Fruit fly (Drosophila melanogaster) whole organism, embryonic: ENCODE measurements around the gene Arfip.

Experiments
- Atf6 ChIP-seq: fragments of 200-800 bp; sonication (Bioruptor generic); IDR thresholded peaks from 2 replicates; pipeline ENCODE4 v1.3.6; 2022; ENCODE audit warnings: missing biosample characterization, missing genetic modification characterization
- BEAF-32 ChIP-seq: fragments of 200-800 bp; sonication (Bioruptor generic); optimal IDR thresholded peaks from 3 replicates; lab custom pipeline; 2017; ENCODE audit warnings: missing biosample characterization, missing genetic modification characterization, mild to moderate bottlenecking, moderate library complexity, missing genetic modification reagents
- CG10321 ChIP-seq: fragments of 200-800 bp; sonication (Bioruptor generic); IDR thresholded peaks from 2 replicates; pipeline ENCODE4 v1.3.6; 2022; ENCODE audit warnings: missing biosample characterization, missing genetic modification characterization
- CG10654 ChIP-seq: fragments of 200-800 bp; sonication (Bioruptor generic); optimal IDR thresholded peaks from 2 replicates; lab custom pipeline; 2016; ENCODE audit warnings: missing biosample characterization, missing genetic modification characterization
- CG11085 ChIP-seq: fragments of 200-800 bp; sonication (Bioruptor generic); IDR thresholded peaks from 2 replicates; pipeline ENCODE4 v1.3.6; 2022; ENCODE audit warnings: missing biosample characterization, missing genetic modification characterization
- CG12219 ChIP-seq: fragments of 200-800 bp; sonication (Bioruptor generic); optimal IDR thresholded peaks from 3 replicates; lab custom pipeline; 2018; ENCODE audit warnings: missing biosample characterization, mild to moderate bottlenecking, missing genetic modification characterization
- CG13123 ChIP-seq: fragments of 200-800 bp; sonication (Bioruptor generic); optimal IDR thresholded peaks from 2 replicates; lab custom pipeline; 2016; ENCODE audit warnings: missing biosample characterization, missing genetic modification characterization
- CG14014 ChIP-seq: fragments of 200-800 bp; sonication (Bioruptor generic); IDR thresholded peaks from 2 replicates; pipeline ENCODE4 v1.3.6; 2022; ENCODE audit warnings: missing biosample characterization, missing genetic modification characterization
- CG16863 ChIP-seq: fragments of 200-800 bp; sonication (Bioruptor generic); optimal IDR thresholded peaks from 3 replicates; lab custom pipeline; 2016; ENCODE audit warnings: missing biosample characterization, missing genetic modification characterization
- CG17186 ChIP-seq: fragments of 200-800 bp; sonication (Bioruptor generic); optimal IDR thresholded peaks from 3 replicates; lab custom pipeline; 2017; ENCODE audit warnings: missing biosample characterization, missing genetic modification reagents, missing genetic modification characterization
- CG17568 ChIP-seq: fragments of 200-800 bp; sonication (Bioruptor generic); optimal IDR thresholded peaks from 2 replicates; lab custom pipeline; 2018; ENCODE audit warnings: missing biosample characterization, mild to moderate bottlenecking, missing genetic modification characterization, moderate library complexity
- CG17802 ChIP-seq: fragments of 200-800 bp; sonication (Bioruptor generic); optimal IDR thresholded peaks from 2 replicates; lab custom pipeline; 2018; ENCODE audit warnings: missing biosample characterization, mild to moderate bottlenecking, missing genetic modification characterization, moderate library complexity
- CG18011 ChIP-seq: fragments of 200-800 bp; sonication (Bioruptor generic); optimal IDR thresholded peaks from 2 replicates; lab custom pipeline; 2017; ENCODE audit warnings: missing biosample characterization, missing genetic modification characterization, mild to moderate bottlenecking, moderate library complexity, missing genotype
- CG2678 ChIP-seq: fragments of 200-800 bp; sonication (Bioruptor generic); optimal IDR thresholded peaks from 3 replicates; lab custom pipeline; 2019; ENCODE audit warnings: missing biosample characterization, mild to moderate bottlenecking, missing genetic modification characterization, moderate library complexity
- CG30431 ChIP-seq: fragments of 200-800 bp; sonication (Bioruptor generic); optimal IDR thresholded peaks from 2 replicates; lab custom pipeline; 2017; ENCODE audit warnings: missing biosample characterization, missing genetic modification characterization
- CG3407 ChIP-seq: fragments of 200-800 bp; sonication (Bioruptor generic); optimal IDR thresholded peaks from 2 replicates; lab custom pipeline; 2018; ENCODE audit warnings: missing biosample characterization, mild to moderate bottlenecking, missing genetic modification characterization
- CG34224 ChIP-seq: fragments of 200-800 bp; sonication (Bioruptor generic); IDR thresholded peaks from 3 replicates; pipeline ENCODE4 v1.3.6; 2022; ENCODE audit warnings: missing biosample characterization, missing genetic modification characterization; ENCODE audit not compliant: partially characterized antibody
- CG6254 ChIP-seq: fragments of 200-800 bp; sonication (Bioruptor generic); optimal IDR thresholded peaks from 3 replicates; lab custom pipeline; 2017; ENCODE audit warnings: mild to moderate bottlenecking, missing biosample characterization, missing genetic modification reagents, missing genetic modification characterization
- CG6272 ChIP-seq: fragments of 200-800 bp; sonication (Bioruptor generic); IDR thresholded peaks from 2 replicates; pipeline ENCODE4 v1.3.6; 2022; ENCODE audit warnings: missing biosample characterization, missing genetic modification characterization
- CG7745 ChIP-seq: fragments of 200-800 bp; sonication (Bioruptor generic); optimal IDR thresholded peaks from 2 replicates; lab custom pipeline; 2018; ENCODE audit warnings: missing biosample characterization, mild to moderate bottlenecking, missing genetic modification characterization, moderate library complexity
- CG8388 ChIP-seq: fragments of 200-800 bp; sonication (Bioruptor generic); optimal IDR thresholded peaks from 2 replicates; lab custom pipeline; 2019; ENCODE audit warnings: missing biosample characterization, mild to moderate bottlenecking, missing genetic modification characterization, moderate library complexity
- CG9797 ChIP-seq: fragments of 200-800 bp; sonication (Bioruptor generic); optimal IDR thresholded peaks from 3 replicates; lab custom pipeline; 2018; ENCODE audit warnings: missing biosample characterization, mild to moderate bottlenecking, missing genetic modification characterization
- CG9876 ChIP-seq: fragments of 200-800 bp; sonication (Bioruptor generic); optimal IDR thresholded peaks from 2 replicates; lab custom pipeline; 2016; ENCODE audit warnings: missing biosample characterization, missing genetic modification characterization
- CG9932 ChIP-seq: fragments of 200-800 bp; sonication (Bioruptor generic); IDR thresholded peaks from 2 replicates; pipeline ENCODE4 v1.3.6; 2022; ENCODE audit warnings: missing biosample characterization, missing genetic modification characterization
- Dbx ChIP-seq: fragments of 200-800 bp; sonication (Bioruptor generic); IDR thresholded peaks from 3 replicates; pipeline ENCODE4 v1.3.6; 2022; ENCODE audit warnings: missing biosample characterization, missing genetic modification characterization
- Dip3 ChIP-seq: fragments of 200-800 bp; sonication (Bioruptor generic); optimal IDR thresholded peaks from 3 replicates; lab custom pipeline; 2016; ENCODE audit warnings: missing biosample characterization, missing genetic modification characterization
- Ets97D ChIP-seq: fragments of 200-800 bp; sonication (Bioruptor generic); optimal IDR thresholded peaks from 3 replicates; lab custom pipeline; 2016; ENCODE audit warnings: missing biosample characterization, missing genetic modification characterization
- GATAe ChIP-seq: fragments of 200-800 bp; sonication (Bioruptor generic); conservative IDR thresholded peaks from 2 replicates; pipeline ENCODE4 v1.3.6; 2022; ENCODE audit warnings: missing biosample characterization, missing genetic modification characterization
- Mes4 ChIP-seq: fragments of 200-800 bp; sonication (Bioruptor generic); optimal IDR thresholded peaks from 2 replicates; lab custom pipeline; 2016; ENCODE audit warnings: missing biosample characterization, missing genetic modification characterization
- PHDP ChIP-seq: fragments of 200-800 bp; sonication (Bioruptor generic); optimal IDR thresholded peaks from 3 replicates; lab custom pipeline; 2018; ENCODE audit warnings: missing biosample characterization, mild to moderate bottlenecking, missing genetic modification characterization, moderate library complexity
- Rfx ChIP-seq: fragments of 200-800 bp; sonication (Bioruptor generic); IDR thresholded peaks from 2 replicates; pipeline ENCODE4 v1.3.6; 2022; ENCODE audit warnings: missing biosample characterization, missing genetic modification characterization
- Spps ChIP-seq: fragments of 200-800 bp; sonication (Bioruptor generic); optimal IDR thresholded peaks from 2 replicates; lab custom pipeline; 2018; ENCODE audit warnings: missing biosample characterization, mild to moderate bottlenecking, missing genetic modification characterization
- ab ChIP-seq: fragments of 200-800 bp; sonication (Bioruptor generic); optimal IDR thresholded peaks from 2 replicates; lab custom pipeline; 2016; ENCODE audit warnings: missing biosample characterization, missing genetic modification characterization
- aop ChIP-seq: fragments of 200-800 bp; sonication (Bioruptor generic); IDR thresholded peaks from 2 replicates; pipeline ENCODE4 v1.3.6; 2022; ENCODE audit warnings: missing biosample characterization, missing genetic modification characterization
- bowl ChIP-seq: fragments of 200-800 bp; sonication (Bioruptor generic); IDR thresholded peaks from 2 replicates; pipeline ENCODE4 v1.3.6; 2022; ENCODE audit warnings: missing biosample characterization, missing genetic modification characterization
- br ChIP-seq: fragments of >200 bp; optimal IDR thresholded peaks from 2 replicates; lab custom pipeline; 2017
- croc ChIP-seq: fragments of 200-800 bp; sonication (Bioruptor generic); conservative IDR thresholded peaks from 3 replicates; pipeline ENCODE4 v1.3.6; 2022; ENCODE audit warnings: missing biosample characterization, missing genetic modification characterization
- esg ChIP-seq: fragments of 200-800 bp; sonication (Bioruptor generic); conservative IDR thresholded peaks from 2 replicates; pipeline ENCODE4 v1.3.6; 2022; ENCODE audit warnings: missing biosample characterization, missing genetic modification characterization
- grau ChIP-seq: fragments of 200-800 bp; optimal IDR thresholded peaks from 3 replicates; lab custom pipeline; 2019; ENCODE audit warnings: missing biosample characterization, mild to moderate bottlenecking, missing genetic modification characterization, moderate library complexity
- hb ChIP-seq: fragments of 200-800 bp; sonication (Bioruptor generic); IDR thresholded peaks from 3 replicates; pipeline ENCODE4 v1.3.6; 2022; ENCODE audit warnings: missing biosample characterization, missing genetic modification characterization; ENCODE audit not compliant: partially characterized antibody
- hkb ChIP-seq, 2 experiments: fragments of 200-800 bp in 1 of 2; fragments of >200 bp in 1 of 2; sonication (Bioruptor generic) in 1 of 2; IDR thresholded peaks in 1 of 2; optimal IDR thresholded peaks in 1 of 2; 2 replicates each; pipeline versions ENCODE4 v1.3.6 to Lab custom; 2017 to 2022; ENCODE audit warnings: missing biosample characterization in 1 of 2, missing genetic modification characterization in 1 of 2
- kah ChIP-seq: fragments of 200-800 bp; sonication (Bioruptor generic); optimal IDR thresholded peaks from 2 replicates; lab custom pipeline; 2018; ENCODE audit warnings: missing biosample characterization, mild to moderate bottlenecking, missing genetic modification characterization
- ken ChIP-seq: fragments of 200-800 bp; sonication (Bioruptor generic); IDR thresholded peaks from 3 replicates; pipeline ENCODE4 v1.3.6; 2022; ENCODE audit warnings: missing biosample characterization, missing genetic modification characterization
- mld ChIP-seq: fragments of 200-800 bp; sonication (Bioruptor generic); IDR thresholded peaks from 3 replicates; pipeline ENCODE4 v1.3.6; 2022; ENCODE audit warnings: missing biosample characterization, missing genetic modification characterization; ENCODE audit not compliant: partially characterized antibody
- p53 ChIP-seq: fragments of 200-800 bp; sonication (Bioruptor generic); optimal IDR thresholded peaks from 2 replicates; lab custom pipeline; 2016; ENCODE audit warnings: missing biosample characterization, missing genetic modification characterization
- sens ChIP-seq: fragments of 200-800 bp; sonication (Bioruptor generic); peaks from one replicate; lab custom pipeline; 2016; ENCODE audit warnings: missing biosample characterization, missing genetic modification characterization
- seq ChIP-seq: fragments of 200-800 bp; sonication (Bioruptor generic); IDR thresholded peaks from 2 replicates; pipeline ENCODE4 v1.3.6; 2022; ENCODE audit warnings: missing biosample characterization, missing genetic modification characterization
- slbo ChIP-seq: fragments of 200-800 bp; sonication (Bioruptor generic); IDR thresholded peaks from 2 replicates; pipeline ENCODE4 v1.3.6; 2022; ENCODE audit warnings: missing biosample characterization, missing genetic modification characterization
- toy ChIP-seq: fragments of 200-800 bp; sonication (Bioruptor generic); IDR thresholded peaks from 2 replicates; pipeline ENCODE4 v1.3.6; 2022; ENCODE audit warnings: missing biosample characterization, missing genetic modification characterization
- zen ChIP-seq: fragments of 200-800 bp; sonication (Bioruptor generic); optimal IDR thresholded peaks from 3 replicates; lab custom pipeline; 2018; ENCODE audit warnings: missing biosample characterization, mild to moderate bottlenecking, missing genetic modification characterization, moderate library complexity

The Arfip gene

DNA sequence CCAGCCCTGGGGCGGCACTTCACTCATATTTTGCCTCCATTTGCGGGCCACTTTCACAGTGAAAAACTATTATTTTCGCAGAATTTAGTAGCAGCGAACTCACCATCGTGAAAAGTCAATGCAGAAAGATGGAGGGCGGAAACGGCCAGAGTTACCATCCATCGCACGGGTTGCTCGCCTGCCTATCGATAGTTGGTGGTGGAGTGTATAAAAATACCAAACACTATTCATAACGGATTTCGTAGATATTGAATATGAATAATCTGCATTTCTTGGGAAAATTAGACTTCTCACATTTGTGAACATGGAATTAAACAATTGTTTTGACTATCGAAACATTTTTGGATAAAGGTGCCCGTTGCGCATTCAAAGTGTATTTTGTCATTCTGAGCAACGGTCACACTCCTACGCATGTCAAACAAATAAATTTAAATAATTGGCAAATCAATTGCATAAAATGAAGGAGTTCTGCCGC lies 18.6 kb downstream of the Arfip start, which contains the start of the genes RpS25 and CG4820 (continued):
- TF ChIP-seq CG30431 (peak; percentile 83), CG9797 (GFP tag; lab: Kevin White, UChicago) (peak; percentile 99), Ets97D (GFP tag; lab: Kevin White, UChicago) (peak; percentile 100), CG10654 (peak; percentile 90), CG11085 (GFP tag; lab: Robert Waterston, UW) (peak; percentile 82), Dip3 (GFP tag; lab: Kevin White, UChicago) (peak; percentile 81), BEAF-32 (GFP tag; lab: Kevin White, UChicago) (peak; percentile 96), CG16863 (GFP tag; lab: Kevin White, UChicago) (peak; percentile 90), CG6254 (GFP tag; lab: Kevin White, UChicago) (peak; percentile 74), kah (GFP tag; lab: Kevin White, UChicago) (peak; percentile 85), CG34224 (GFP tag; lab: Robert Waterston, UW) (peak; percentile 88), esg (GFP tag; lab: Robert Waterston, UW) (peak; percentile 29; the same call in 1 of the 2 replicates), CG17802 (tag; lab: Kevin White, UChicago) (peak; percentile 82), CG3407 (peak; percentile 87), toy (GFP tag; lab: Robert Waterston, UW) (peak; percentile 36; the same call in 1 of the 2 replicates), Dbx (GFP tag; lab: Robert Waterston, UW) (peak; percentile 92), p53 (GFP tag; lab: Kevin White, UChicago) (peak; percentile 93), CG9876 (GFP tag; lab: Kevin White, UChicago) (peak; percentile 92), Mes4 (peak; percentile 97), CG14014 (GFP tag; lab: Robert Waterston, UW) (peak; percentile 79), ken (GFP tag; lab: Robert Waterston, UW) (peak; percentile 78), mld (GFP tag; lab: Robert Waterston, UW) (peak; percentile 65; the same call in 1 of the 3 replicates), PHDP (peak; percentile 91), CG12219 (GFP tag; lab: Kevin White, UChicago) (peak; percentile 90), Rfx (peak; percentile 93), zen (tag; lab: Kevin White, UChicago) (peak; percentile 84), ab (GFP tag; lab: Kevin White, UChicago) (no peak), bowl (peak; percentile 71), slbo (GFP tag; lab: Robert Waterston, UW) (peak; percentile 86), seq (peak; percentile 77; the same call in 1 of the 2 replicates), CG13123 (GFP tag; lab: Kevin White, UChicago) (peak; percentile 82), hkb (optimal IDR thresholded peaks at IDR 0.05; lab: Kevin White, UChicago) (peak; percentile 92), hkb (GFP tag; IDR thresholded peaks at IDR 0.05; lab: Robert Waterston, UW) (peak; percentile 90), aop (GFP tag; lab: Robert Waterston, UW) (0 out of 2 replicates have a peak, but pooled peaks have one; percentile 15), CG6272 (GFP tag; lab: Robert Waterston, UW) (peak; percentile 77), CG10321 (GFP tag; lab: Robert Waterston, UW) (peak; percentile 54), Spps (peak; percentile 78), CG7745 (tag; lab: Kevin White, UChicago) (peak; percentile 39), grau (peak; percentile 86), GATAe (GFP tag; lab: Robert Waterston, UW) (peak; percentile 70), CG18011 (GFP tag; lab: Kevin White, UChicago) (peak; percentile 84), hb (GFP tag; lab: Robert Waterston, UW) (peak; percentile 80; the same call in 2 of the 3 replicates), CG17568 (GFP tag; lab: Kevin White, UChicago) (peak; percentile 93), CG17186 (peak; percentile 98), croc (GFP tag; lab: Robert Waterston, UW) (peak; percentile 77), CG8388 (peak; percentile 82), CG2678 (tag; lab: Kevin White, UChicago) (peak; percentile 85), CG9932 (GFP tag; lab: Robert Waterston, UW) (peak; percentile 74), br (lab: Kevin White, UChicago) (no peak), sens (peak; percentile 98), Atf6 (GFP tag; lab: Robert Waterston, UW) (peak; percentile 89)
